Fruit fly (Drosophila melanogaster): ENCODE results near the gene Ets96B.

The Ets96B gene

DNA sequence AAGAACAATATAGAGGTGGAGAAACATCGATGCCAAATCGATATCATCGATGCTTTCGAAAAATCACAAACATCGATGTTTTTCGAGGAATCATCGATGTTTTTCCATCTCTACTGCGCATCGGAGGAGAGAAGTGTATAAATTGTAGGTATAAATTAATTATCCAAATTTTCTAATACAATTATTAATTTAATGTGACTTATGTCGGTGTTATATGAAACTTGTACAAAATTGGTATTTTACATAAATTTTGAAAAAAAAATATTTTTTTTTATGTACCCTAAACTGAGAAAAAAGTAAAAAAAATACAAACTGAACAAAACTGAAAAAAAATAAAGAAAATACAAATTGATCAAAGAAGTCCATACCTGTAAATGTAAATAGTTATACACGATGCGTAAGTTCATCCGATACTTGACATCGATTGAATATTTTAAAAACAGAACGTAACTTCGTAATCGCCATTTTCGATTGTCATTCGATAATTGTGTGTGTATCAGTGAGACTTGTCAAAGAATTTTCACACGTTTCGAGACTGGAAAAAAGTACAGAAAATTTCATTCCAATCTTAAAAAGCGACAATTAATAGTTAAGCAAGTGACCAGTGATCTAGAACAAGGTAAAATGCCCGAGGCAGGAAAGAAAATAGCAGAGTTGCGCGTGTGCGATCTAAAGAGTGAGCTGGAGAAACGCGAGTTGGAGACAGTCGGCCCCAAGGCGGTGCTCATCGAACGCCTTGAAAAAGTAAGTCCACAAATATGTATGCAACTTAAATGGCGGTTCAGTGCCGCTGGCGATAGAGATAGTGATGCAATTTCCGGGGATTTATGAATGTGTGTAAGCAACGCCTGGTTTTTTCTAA is 29.4 kb downstream of the Ets96B start, which contains the start of the genes CG5808 and Saf-B (continued):
- TF ChIP-seq Chrac-16 (GFP tag; optimal IDR thresholded peaks at IDR 0.05) (peak; percentile 4), CG17612 (GFP tag; IDR thresholded peaks at IDR 0.05) (no peak), CG17328 (GFP tag; IDR thresholded peaks at IDR 0.05) (no peak), Hr51 (GFP tag; optimal IDR thresholded peaks at IDR 0.05) (no peak), E2f2 (GFP tag; IDR thresholded peaks at IDR 0.05) (no peak), zf30C (GFP tag; optimal IDR thresholded peaks at IDR 0.05) (no peak), wdn (GFP tag; IDR thresholded peaks at IDR 0.05) (no peak), sd (tag; optimal IDR thresholded peaks at IDR 0.05) (no peak), CG5180 (GFP tag; optimal IDR thresholded peaks at IDR 0.05) (no peak), CG6654 (GFP tag; optimal IDR thresholded peaks at IDR 0.05) (no peak), CG31388 (GFP tag; optimal IDR thresholded peaks at IDR 0.05) (peak; percentile 29), CG10321 (GFP tag; IDR thresholded peaks at IDR 0.05) (no peak), CG4282 (GFP tag; optimal IDR thresholded peaks at IDR 0.05) (no peak), CG16815 (GFP tag; optimal IDR thresholded peaks at IDR 0.05) (no peak), CG33213 (GFP tag; optimal IDR thresholded peaks at IDR 0.05) (no peak), Lpt (GFP tag; optimal IDR thresholded peaks at IDR 0.05) (no peak), Lhr (GFP tag; optimal IDR thresholded peaks at IDR 0.05) (peak; percentile 59), CG11398 (GFP tag; optimal IDR thresholded peaks at IDR 0.05) (no peak), PHDP (tag; optimal IDR thresholded peaks at IDR 0.05) (no peak), CG14014 (GFP tag; IDR thresholded peaks at IDR 0.05) (no peak), fu2 (GFP tag; optimal IDR thresholded peaks at IDR 0.05) (no peak), CG8359 (GFP tag; optimal IDR thresholded peaks at IDR 0.05; ENCODE audit: borderline replicate concordance) (no peak), CG4730 (GFP tag; IDR thresholded peaks at IDR 0.05) (no peak), Elba2 (GFP tag; optimal IDR thresholded peaks at IDR 0.05) (no peak), prd (optimal IDR thresholded peaks at IDR 0.05) (no peak), prd (GFP tag; IDR thresholded peaks at IDR 0.05) (peak; percentile 65), Jarid2 (GFP tag; optimal IDR thresholded peaks at IDR 0.05) (no peak), ash1 (GFP tag; optimal IDR thresholded peaks at IDR 0.05) (no peak), Med (GFP tag) (peak; percentile 78), luna (GFP tag; optimal IDR thresholded peaks at IDR 0.05) (no peak), dmrt99B (tag; optimal IDR thresholded peaks at IDR 0.05) (no peak), Xrp1 (GFP tag; IDR thresholded peaks at IDR 0.05) (peak; percentile 49; the same call in 1 of the 2 replicates), dimm (GFP tag; IDR thresholded peaks at IDR 0.05) (no peak), CG7839 (tag; optimal IDR thresholded peaks at IDR 0.05) (no peak), CG7271 (tag; optimal IDR thresholded peaks at IDR 0.05) (peak; percentile 7), CTCF (GFP tag; optimal IDR thresholded peaks at IDR 0.05) (no peak), Kr (GFP tag; optimal IDR thresholded peaks at IDR 0.05) (no peak), shn (GFP tag; optimal IDR thresholded peaks at IDR 0.05) (no peak), Aef1 (GFP tag; IDR thresholded peaks at IDR 0.05) (peak; percentile 42), CG10267 (tag; optimal IDR thresholded peaks at IDR 0.05) (peak; percentile 67), CG11504 (tag; optimal IDR thresholded peaks at IDR 0.05) (no peak), CG12769 (tag; optimal IDR thresholded peaks at IDR 0.05) (no peak), CG8089 (GFP tag; optimal IDR thresholded peaks at IDR 0.05) (no peak), CG11696 (GFP tag; IDR thresholded peaks at IDR 0.05) (no peak), tup (GFP tag; optimal IDR thresholded peaks at IDR 0.05) (no peak), CG2120 (GFP tag; optimal IDR thresholded peaks at IDR 0.05) (peak; percentile 22), ind (GFP tag; optimal IDR thresholded peaks at IDR 0.05) (peak; percentile 72), Bteb2 (GFP tag; optimal IDR thresholded peaks at IDR 0.05) (no peak), trh (GFP tag; optimal IDR thresholded peaks at IDR 0.05) (no peak), CG18599 (GFP tag; optimal IDR thresholded peaks at IDR 0.05) (no peak), pita (GFP tag; optimal IDR thresholded peaks at IDR 0.05) (no peak)
